Fruit fly (Drosophila melanogaster): ENCODE data around the gene Rbsn-5.

Rbsn-5 gene

dm6 chr2L:8195722-8196323, 36.2 kb downstream of the Rbsn-5 start:
- TF ChIP-seq CG17801 (GFP tag; optimal IDR thresholded peaks at IDR 0.05; ENCODE audit: partially characterized antibody), result no peak

dm6 chr2L:8196757-8197530, 37.3 kb downstream of the Rbsn-5 start, which contains the start of the genes CG8475 and CG8460:
CG8475 (minus strand) TSS chr2L:8196918.
CG8460 (plus strand) TSS chr2L:8197193.
- TF ChIP-seq CG17801 (GFP tag; optimal IDR thresholded peaks at IDR 0.05; ENCODE audit: partially characterized antibody), result no peak

DNA sequence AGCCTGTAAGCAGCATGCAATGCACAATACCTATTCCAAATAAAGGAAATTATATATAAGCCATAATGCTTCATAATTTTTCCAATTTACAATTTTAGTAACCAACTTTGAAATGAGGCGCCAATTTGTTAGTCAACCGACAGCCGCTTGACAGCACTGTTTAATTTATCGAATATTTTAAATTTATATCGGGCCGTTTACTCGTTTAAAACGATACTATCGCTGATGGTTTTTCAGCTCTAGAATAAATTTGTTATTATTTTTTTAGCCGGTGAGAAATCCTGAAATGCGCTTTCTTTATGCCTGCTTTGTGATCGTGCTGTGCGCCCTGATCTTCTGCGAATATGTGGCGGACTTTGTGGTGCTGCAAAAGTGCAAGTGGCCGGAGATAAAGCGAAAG, 39.1 kb downstream of the Rbsn-5 start, which contains the start of gene PGAP5:
Gene PGAP5 (plus strand): TSS at position 126 of the 400 bp plus-strand sequence.
- TF ChIP-seq CG17801 (GFP tag; optimal IDR thresholded peaks at IDR 0.05; ENCODE audit: partially characterized antibody), result peak; percentile 45

DNA sequence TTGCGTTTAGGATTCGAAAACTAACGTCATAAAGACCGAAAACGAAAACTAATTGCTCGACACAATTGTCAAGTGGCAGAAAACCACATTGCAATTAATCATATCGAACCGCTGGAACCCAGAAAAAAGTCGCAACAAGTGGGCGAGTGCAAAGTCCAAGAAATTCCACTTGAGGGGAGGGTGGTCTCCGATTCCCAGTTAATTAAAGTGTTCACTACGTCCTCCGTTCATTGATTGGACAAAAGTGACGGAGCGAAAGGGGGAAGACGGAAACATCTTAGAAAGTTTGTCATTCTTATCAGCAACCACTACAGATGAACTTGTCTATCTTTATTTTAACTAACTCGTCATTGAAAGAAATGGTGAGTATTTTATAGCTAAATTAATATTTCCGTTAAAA, 42.9 kb downstream of the Rbsn-5 start:
- TF ChIP-seq CG17801 (GFP tag; optimal IDR thresholded peaks at IDR 0.05; ENCODE audit: partially characterized antibody), result no peak

DNA sequence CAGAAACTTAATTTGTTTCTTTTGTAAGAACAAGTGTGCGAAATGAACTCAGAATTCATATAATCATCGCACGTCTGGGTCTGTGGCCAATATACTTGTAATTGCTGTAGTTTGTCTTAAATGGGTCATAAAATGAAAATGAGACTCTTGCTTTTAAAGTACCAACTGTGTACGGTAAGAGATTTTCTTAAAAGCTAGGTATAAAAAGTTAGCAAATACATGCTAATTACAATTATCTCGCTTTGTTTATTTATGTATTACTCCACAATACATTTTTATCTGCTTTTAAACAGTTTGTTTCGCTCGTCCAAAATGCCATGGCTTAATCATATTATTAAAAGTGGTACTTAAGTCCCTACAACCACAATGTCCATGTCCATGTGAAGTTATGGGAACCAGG, 44.1 kb downstream of the Rbsn-5 start:
- peak; percentile 61 for TF ChIP-seq CG17801 (GFP tag; optimal IDR thresholded peaks at IDR 0.05; ENCODE audit: partially characterized antibody)

DNA sequence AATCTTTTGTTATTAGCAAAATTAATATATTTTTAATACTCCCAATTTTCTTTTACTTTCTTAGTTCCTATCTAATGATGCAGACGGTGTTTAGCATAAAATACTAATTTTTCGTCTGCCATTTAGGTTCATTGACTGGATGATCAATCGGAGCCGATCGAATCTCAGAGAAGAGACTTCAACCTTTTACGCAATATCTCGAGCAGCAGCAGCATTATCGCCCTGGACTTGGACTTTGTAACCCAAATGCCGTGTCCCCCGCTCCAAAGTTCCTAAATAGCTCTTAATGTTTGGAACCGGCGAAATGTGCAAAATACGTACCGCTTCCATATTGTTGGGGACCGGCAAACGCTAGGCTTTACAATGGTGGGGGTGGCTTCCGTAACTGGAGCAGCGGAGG, 44.7 kb downstream of the Rbsn-5 start:
- no peak for TF ChIP-seq CG17801 (GFP tag; optimal IDR thresholded peaks at IDR 0.05; ENCODE audit: partially characterized antibody)

- TF ChIP-seq CG17801 (GFP tag; optimal IDR thresholded peaks at IDR 0.05; ENCODE audit: partially characterized antibody), result peak; percentile 100
These were observed 45.5 kb downstream of the Rbsn-5 start, which contains the start of gene SLC5A11 for dm6 chr2L:8204996-8205567. SLC5A11 (minus strand) TSS chr2L:8205132.

dm6 chr2L:8205871-8206270, 46.2 kb downstream of the Rbsn-5 start, which contains the start of gene CG8419:
CG8419 (plus strand) TSS chr2L:8206171.
- no peak for TF ChIP-seq CG17801 (GFP tag; optimal IDR thresholded peaks at IDR 0.05; ENCODE audit: partially characterized antibody)

DNA sequence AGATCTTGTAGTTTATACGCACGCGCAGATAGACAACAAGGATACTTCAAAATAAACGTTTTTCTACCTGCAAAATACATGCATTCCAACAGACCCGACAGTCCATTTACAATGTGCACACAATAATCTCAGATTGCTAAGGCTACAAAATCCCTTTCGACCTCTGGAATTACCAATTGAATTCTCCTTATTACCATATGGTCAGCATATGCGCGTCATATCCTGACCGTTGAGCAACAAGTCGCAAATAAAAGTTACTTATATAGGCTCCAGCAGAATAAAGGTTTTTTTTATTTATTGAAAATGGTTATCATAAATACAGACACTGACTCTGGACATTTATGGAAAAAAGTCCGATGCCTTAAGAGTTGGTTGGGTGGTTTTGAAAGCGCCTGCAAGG, 49.7 kb downstream of the Rbsn-5 start:
- no peak for TF ChIP-seq CG17801 (GFP tag; optimal IDR thresholded peaks at IDR 0.05; ENCODE audit: partially characterized antibody)

DNA sequence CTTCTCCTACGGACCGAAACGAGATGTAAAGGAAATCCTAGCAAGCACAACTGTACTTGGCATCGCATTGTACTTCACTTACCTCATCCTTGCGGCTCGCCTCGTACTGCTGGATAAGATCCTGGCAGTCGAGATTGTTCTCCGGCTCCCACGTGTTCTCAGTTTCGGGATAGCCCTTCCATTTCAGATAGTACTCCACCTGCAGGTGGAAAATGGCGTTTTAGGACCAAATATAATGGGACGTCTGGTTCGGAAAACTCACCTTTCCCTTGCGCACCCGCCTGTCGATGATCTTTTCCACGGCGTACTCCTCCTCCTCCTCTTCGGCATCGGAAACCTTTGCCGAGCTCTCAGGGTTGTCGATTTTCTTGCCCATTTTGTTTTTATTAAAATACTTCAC, 50.8 kb downstream of the Rbsn-5 start:
- TF ChIP-seq CG17801 (GFP tag; optimal IDR thresholded peaks at IDR 0.05; ENCODE audit: partially characterized antibody), result no peak

DNA sequence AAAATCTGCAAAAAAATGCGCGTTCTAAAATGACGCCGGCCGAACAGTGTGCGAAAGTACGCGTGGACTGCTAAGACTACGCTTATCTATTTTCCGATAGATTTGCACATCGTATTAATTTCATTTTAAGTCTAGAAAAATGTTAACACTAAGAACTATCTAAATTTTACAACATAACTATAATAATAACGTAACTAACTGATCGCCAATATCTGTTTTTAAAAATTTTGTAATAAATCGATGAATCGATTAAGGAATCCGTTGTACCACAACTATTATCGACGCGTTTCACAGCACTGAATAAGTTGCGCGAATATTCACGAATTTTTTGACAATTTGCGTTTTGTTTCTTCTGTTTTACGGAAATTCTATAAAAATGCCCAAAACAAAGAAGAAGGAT, 51.4 kb downstream of the Rbsn-5 start, which contains the start of gene Ssb-c31a:
Gene Ssb-c31a (plus strand): TSS at position 278 of the 400 bp plus-strand sequence.
- TF ChIP-seq CG17801 (GFP tag; optimal IDR thresholded peaks at IDR 0.05; ENCODE audit: partially characterized antibody), result peak; percentile 78

Measured in ovary, adult (tissue).